Worm (Caenorhabditis elegans): Measurements from ENCODE around the gene C01C4.2.

DNA sequence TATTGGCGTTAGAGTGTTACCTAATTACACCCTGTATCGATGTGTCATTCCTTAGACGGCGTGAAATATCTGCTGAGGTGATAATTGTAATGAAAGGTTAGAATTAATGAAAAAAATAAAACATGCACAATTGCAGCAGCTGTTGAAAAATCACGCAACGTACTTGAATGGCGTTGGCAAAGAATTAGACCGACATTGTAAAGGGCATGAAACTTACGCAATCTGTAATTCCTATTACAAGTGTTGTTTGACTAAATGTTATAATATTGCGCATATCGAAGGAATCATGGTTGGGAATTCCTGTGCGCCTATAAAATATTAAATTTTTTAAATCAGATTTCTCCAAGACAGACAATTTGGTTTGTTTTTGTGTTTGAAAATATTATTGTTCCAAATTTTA is 18.8 kb downstream of the C01C4.2 start, which contains the start of gene tag-18:
- TF ChIP-seq nhr-10 (tag; optimal IDR thresholded peaks at IDR 0.05) (no peak), lin-13 (GFP tag; optimal IDR thresholded peaks at IDR 0.05) (no peak), nhr-76 (tag; optimal IDR thresholded peaks at IDR 0.05) (no peak), pqm-1 (tag; optimal IDR thresholded peaks at IDR 0.05) (no peak)
